Worm (Caenorhabditis elegans) whole organism, L4/young adult: ENCODE data around the gene F31E3.12.

Experiments used
- dao-5 ChIP-seq: sonication (generic microtip); optimal IDR thresholded peaks from 2 replicates; lab custom pipeline; 2016; ENCODE audit warnings: missing genotype, missing genetic modification characterization, moderate library complexity, missing compliant biosample characterization
- him-1 ChIP-seq: sonication (generic microtip); optimal IDR thresholded peaks from 2 replicates; lab custom pipeline; 2016; ENCODE audit warnings: missing genotype, missing genetic modification reagents, missing genetic modification characterization, missing compliant biosample characterization

ce11 chrIII:6991465-6991864 is 22.3 kb downstream of the F31E3.12 start:
- TF ChIP-seq him-1 (tag; lab: Kevin White, UChicago) = no peak
- no peak for TF ChIP-seq dao-5
